Worm (Caenorhabditis elegans) whole organism, L3 larva: Measurements from ENCODE around the gene C55C3.3.

Source experiments
- R02D3.7 ChIP-seq: fragments of 150-350 bp; optimal IDR thresholded peaks from 2 replicates; lab custom pipeline; 2014; ENCODE audit warnings: missing biosample characterization, missing genetic modification characterization
- aly-2 ChIP-seq: fragments of 150-350 bp; optimal IDR thresholded peaks from 2 replicates; lab custom pipeline; 2014; ENCODE audit warnings: missing biosample characterization, missing genetic modification characterization
- ama-1 ChIP-seq: fragments of 150-350 bp; optimal IDR thresholded peaks from 2 replicates; lab custom pipeline; 2018
- ceh-16 ChIP-seq: sonication (generic microtip); optimal IDR thresholded peaks from 2 replicates; lab custom pipeline; 2017; ENCODE audit warnings: missing biosample characterization, missing genetic modification characterization
- ceh-28 ChIP-seq: fragments of 150-350 bp; optimal IDR thresholded peaks from 2 replicates; lab custom pipeline; 2014; ENCODE audit warnings: missing biosample characterization, missing genetic modification reagents, missing genetic modification characterization
- ceh-82 ChIP-seq: fragments of 150-350 bp; optimal IDR thresholded peaks from 2 replicates; lab custom pipeline; 2014; ENCODE audit warnings: missing biosample characterization, missing genetic modification characterization
- daf-12 ChIP-seq: fragments of 150-350 bp; optimal IDR thresholded peaks from 2 replicates; lab custom pipeline; 2014; ENCODE audit warnings: missing biosample characterization, missing genetic modification reagents, missing genetic modification characterization
- egl-27 ChIP-seq: sonication (generic microtip); optimal IDR thresholded peaks from 4 replicates; lab custom pipeline; 2017; ENCODE audit warnings: missing biosample characterization, missing genetic modification reagents, missing genetic modification characterization
- egl-5 ChIP-seq: fragments of 150-350 bp; optimal IDR thresholded peaks from 2 replicates; lab custom pipeline; 2017; ENCODE audit warnings: missing biosample characterization, missing genetic modification reagents, missing genetic modification characterization, inconsistent platforms
- elt-1 ChIP-seq: fragments of 150-350 bp; optimal IDR thresholded peaks from 2 replicates; lab custom pipeline; 2014; ENCODE audit warnings: missing biosample characterization, missing genetic modification characterization
- elt-2 ChIP-seq: sonication (generic microtip); optimal IDR thresholded peaks from 2 replicates; lab custom pipeline; 2016; ENCODE audit warnings: missing genetic modification reagents, mild to moderate bottlenecking, missing genetic modification characterization, missing compliant biosample characterization
- elt-3 ChIP-seq, 3 experiments: fragments of 150-350 bp in 1 of 3; sonication (generic microtip) in 2 of 3; optimal IDR thresholded peaks; 2 replicates in 2 of 3; 4 replicates in 1 of 3; lab custom pipeline; 2014 to 2017; ENCODE audit warnings: missing biosample characterization in 3 of 3, missing genetic modification characterization in 3 of 3
- eor-1 ChIP-seq, 2 experiments: fragments of 150-350 bp; optimal IDR thresholded peaks; 2 replicates each; lab custom pipeline; 2014 to 2018; ENCODE audit warnings: missing biosample characterization in 2 of 2, missing genetic modification characterization in 2 of 2
- fkh-10 ChIP-seq: sonication (generic microtip); optimal IDR thresholded peaks from 2 replicates; lab custom pipeline; 2017; ENCODE audit warnings: missing biosample characterization, missing genetic modification reagents, missing genetic modification characterization
- fos-1 ChIP-seq: fragments of 150-350 bp; optimal IDR thresholded peaks from 2 replicates; lab custom pipeline; 2014; ENCODE audit warnings: missing biosample characterization, missing genetic modification characterization
- hmg-11 ChIP-seq: sonication (generic microtip); optimal IDR thresholded peaks from 2 replicates; lab custom pipeline; 2016; ENCODE audit warnings: missing genetic modification characterization, missing compliant biosample characterization
- jun-1 ChIP-seq: fragments of 150-350 bp; optimal IDR thresholded peaks from 2 replicates; lab custom pipeline; 2014; ENCODE audit warnings: missing biosample characterization, missing genetic modification reagents, missing genetic modification characterization
- lin-15B ChIP-seq: fragments of 150-350 bp; optimal IDR thresholded peaks from 2 replicates; lab custom pipeline; 2014; ENCODE audit warnings: missing biosample characterization, missing genetic modification characterization
- lsy-12 ChIP-seq: sonication (generic microtip); optimal IDR thresholded peaks from 2 replicates; lab custom pipeline; 2016; ENCODE audit warnings: mild to moderate bottlenecking, missing genetic modification characterization, missing compliant biosample characterization
- mdl-1 ChIP-seq: fragments of 150-350 bp; optimal IDR thresholded peaks from 2 replicates; lab custom pipeline; 2014; ENCODE audit warnings: missing biosample characterization, missing genetic modification characterization
- mml-1 ChIP-seq: fragments of 150-350 bp; sonication (generic microtip); optimal IDR thresholded peaks from 3 replicates; lab custom pipeline; 2014; ENCODE audit warnings: missing biosample characterization, missing genetic modification characterization
- nfya-1 ChIP-seq: sonication (generic microtip); optimal IDR thresholded peaks from 2 replicates; lab custom pipeline; 2017; ENCODE audit warnings: missing genetic modification characterization, mild to moderate bottlenecking, missing compliant biosample characterization, antibody characterized with exemption, moderate library complexity; ENCODE audit not compliant: insufficient read depth
- nhr-23 ChIP-seq: fragments of 150-350 bp; optimal IDR thresholded peaks from 2 replicates; lab custom pipeline; 2014; ENCODE audit warnings: missing biosample characterization, missing genetic modification reagents, missing genetic modification characterization
- nhr-237 ChIP-seq: fragments of 150-350 bp; optimal IDR thresholded peaks from 2 replicates; lab custom pipeline; 2014; ENCODE audit warnings: missing biosample characterization, missing genetic modification characterization
- nhr-25 ChIP-seq: sonication (generic microtip); optimal IDR thresholded peaks from 2 replicates; lab custom pipeline; 2017; ENCODE audit warnings: missing biosample characterization, missing genetic modification characterization
- nhr-28 ChIP-seq: fragments of 150-350 bp; optimal IDR thresholded peaks from 2 replicates; lab custom pipeline; 2014; ENCODE audit warnings: missing biosample characterization, missing genetic modification characterization
- nhr-43 ChIP-seq: sonication (generic microtip); optimal IDR thresholded peaks from 2 replicates; lab custom pipeline; 2016; ENCODE audit warnings: mild to moderate bottlenecking, missing genetic modification characterization, missing compliant biosample characterization; ENCODE audit not compliant: poor library complexity, severe bottlenecking
- nhr-67 ChIP-seq: fragments of 150-350 bp; optimal IDR thresholded peaks from 2 replicates; lab custom pipeline; 2014; ENCODE audit warnings: missing biosample characterization, missing genetic modification characterization
- nhr-76 ChIP-seq: fragments of 150-350 bp; sonication (generic microtip); optimal IDR thresholded peaks from 5 replicates; lab custom pipeline; 2014; ENCODE audit warnings: missing biosample characterization, missing genetic modification characterization
- nhr-77 ChIP-seq: fragments of 150-350 bp; optimal IDR thresholded peaks from 2 replicates; lab custom pipeline; 2014; ENCODE audit warnings: missing biosample characterization, missing genetic modification characterization
- pha-4 ChIP-seq: fragments of 150-350 bp; optimal IDR thresholded peaks from 2 replicates; lab custom pipeline; 2014; ENCODE audit warnings: missing biosample characterization, missing genetic modification reagents, missing genetic modification characterization
- pqm-1 ChIP-seq: fragments of 150-350 bp; optimal IDR thresholded peaks from 2 replicates; lab custom pipeline; 2017; ENCODE audit warnings: missing biosample characterization, missing genetic modification characterization, inconsistent platforms
- sea-2 ChIP-seq: fragments of 150-350 bp; sonication (generic microtip); optimal IDR thresholded peaks from 4 replicates; lab custom pipeline; 2014; ENCODE audit warnings: missing biosample characterization, missing genetic modification reagents, missing genetic modification characterization
- snpc-4 ChIP-seq: fragments of 150-350 bp; optimal IDR thresholded peaks from 2 replicates; lab custom pipeline; 2014; ENCODE audit warnings: missing biosample characterization, missing genetic modification characterization
- tbx-2 ChIP-seq: sonication (generic microtip); optimal IDR thresholded peaks from 2 replicates; lab custom pipeline; 2016; ENCODE audit warnings: mild to moderate bottlenecking, missing genetic modification characterization, missing compliant biosample characterization
- unc-39 ChIP-seq: sonication (generic microtip); optimal IDR thresholded peaks from 4 replicates; lab custom pipeline; 2017; ENCODE audit warnings: missing biosample characterization, missing genetic modification characterization
- zag-1 ChIP-seq: fragments of 150-350 bp; optimal IDR thresholded peaks from 2 replicates; lab custom pipeline; 2014; ENCODE audit warnings: missing biosample characterization, missing genetic modification characterization
- ztf-11 ChIP-seq: fragments of 150-350 bp; optimal IDR thresholded peaks from 2 replicates; lab custom pipeline; 2014; ENCODE audit warnings: missing biosample characterization, missing genetic modification characterization
- ztf-4 ChIP-seq: fragments of 150-350 bp; optimal IDR thresholded peaks from 2 replicates; lab custom pipeline; 2014; ENCODE audit warnings: missing biosample characterization, missing genetic modification characterization

Gene C55C3.3

DNA sequence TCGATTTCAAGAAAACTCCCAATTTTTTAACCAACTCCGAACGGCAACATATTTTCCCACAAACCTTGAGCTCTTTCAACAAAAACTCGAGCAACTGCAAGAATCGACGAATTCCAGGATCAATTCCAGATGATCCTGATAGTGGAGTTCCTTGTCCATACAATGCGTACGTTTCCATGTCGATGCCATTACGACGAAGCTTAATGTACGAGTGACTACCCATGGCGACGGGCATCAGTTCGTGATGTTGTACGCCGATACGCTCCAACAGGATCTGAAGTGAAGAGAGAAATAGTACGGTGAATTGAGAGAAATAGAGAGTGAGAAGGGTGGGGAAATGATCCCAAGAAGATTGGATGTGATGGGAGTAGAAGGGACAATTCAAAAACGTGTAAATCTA, 23.0 kb upstream of the C55C3.3 start:
- peak; percentile 81 for TF ChIP-seq ama-1 (lab: Kevin White, UChicago)
- TF ChIP-seq nhr-23 (tag; lab: Kevin White, UChicago) = no peak
- no peak for TF ChIP-seq fkh-10 (GFP tag; lab: Kevin White, UChicago)
- TF ChIP-seq aly-2 (tag; lab: Kevin White, UChicago) = no peak

DNA sequence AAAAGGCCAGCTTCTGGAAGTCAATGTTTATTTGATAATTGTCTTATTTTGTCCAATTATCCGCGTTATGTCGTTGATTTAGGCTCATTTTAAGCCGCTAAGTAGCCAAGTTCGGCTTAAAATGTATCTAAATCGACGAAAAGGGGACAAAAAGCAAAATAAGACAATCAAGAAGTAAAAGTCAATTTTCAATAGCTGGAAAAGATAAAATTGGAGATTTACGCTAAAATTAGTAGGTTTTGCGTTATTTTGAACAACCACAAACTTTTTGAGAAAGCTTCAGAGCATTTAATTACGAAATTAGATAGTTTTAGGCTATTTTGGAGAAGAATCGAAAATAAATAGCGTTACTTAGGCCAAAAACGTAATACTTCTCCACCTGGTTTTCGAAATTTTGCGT, 22.2 kb upstream of the C55C3.3 start:
- TF ChIP-seq daf-12 (tag; lab: Kevin White, UChicago) (no peak), nhr-28 (tag; lab: Kevin White, UChicago) (no peak), nhr-76 (tag; lab: Kevin White, UChicago) (no peak), elt-3 (tag; optimal IDR thresholded peaks at IDR 0.05; lab: Kevin White, UChicago) (no peak), eor-1 (tag; optimal IDR thresholded peaks at IDR 0.05; lab: Kevin White, UChicago) (no peak), snpc-4 (tag; lab: Kevin White, UChicago) (no peak), ztf-11 (tag; lab: Kevin White, UChicago) (no peak), zag-1 (tag; lab: Kevin White, UChicago) (no peak), egl-27 (tag; lab: Kevin White, UChicago) (no peak), ceh-82 (tag; lab: Kevin White, UChicago) (no peak), elt-1 (tag; lab: Kevin White, UChicago) (no peak), nhr-23 (tag; lab: Kevin White, UChicago) (no peak), elt-2 (tag; lab: Kevin White, UChicago) (no peak), jun-1 (tag; lab: Kevin White, UChicago) (no peak), pha-4 (no peak), egl-5 (tag; lab: Kevin White, UChicago) (no peak), nfya-1 (tag; lab: Kevin White, UChicago) (no peak), nhr-77 (tag; lab: Kevin White, UChicago) (no peak)

DNA sequence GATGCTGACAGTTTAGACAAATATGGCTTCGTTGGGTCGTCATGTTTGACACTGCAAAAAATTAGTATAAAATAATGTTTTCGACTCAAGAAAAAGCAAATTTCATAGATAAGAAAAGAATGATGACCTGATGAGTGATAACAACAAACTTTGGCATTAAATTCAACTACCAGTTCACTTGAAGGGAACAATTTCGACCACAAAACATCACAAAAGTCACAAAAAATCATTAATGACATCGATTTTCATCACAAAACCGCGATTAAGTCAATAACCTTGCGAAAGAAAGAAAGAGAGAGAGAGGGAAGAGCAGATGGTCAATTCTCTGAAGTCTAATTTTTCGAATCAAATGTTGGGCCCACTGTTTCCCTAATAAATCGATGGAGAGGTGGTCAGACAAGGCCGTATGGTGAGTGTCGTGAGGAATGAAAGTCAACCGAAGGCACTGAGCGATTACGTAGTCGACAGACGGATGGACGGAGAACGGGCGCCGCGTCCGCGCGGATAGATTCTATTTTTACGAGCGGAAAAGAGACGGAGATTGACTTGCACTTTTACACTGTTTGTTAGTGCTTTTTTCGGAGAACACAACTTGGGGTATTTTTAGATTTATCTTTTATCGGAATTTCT, 20.6 kb upstream of the C55C3.3 start, which contains the start of gene bec-1:
TSS of gene bec-1 (minus strand) at position 51 of the 630 bp plus-strand sequence.
- TF ChIP-seq aly-2 (tag; lab: Kevin White, UChicago) (no peak), mdl-1 (tag; lab: Kevin White, UChicago) (no peak), pqm-1 (tag; lab: Kevin White, UChicago) (peak; percentile 11), zag-1 (tag; lab: Kevin White, UChicago) (no peak), jun-1 (tag; lab: Kevin White, UChicago) (no peak), nhr-28 (tag; lab: Kevin White, UChicago) (no peak), snpc-4 (tag; lab: Kevin White, UChicago) (no peak), nhr-25 (tag; lab: Kevin White, UChicago) (peak; percentile 5), eor-1 (tag; optimal IDR thresholded peaks at IDR 0.05; lab: Kevin White, UChicago) (no peak), ceh-16 (tag; lab: Kevin White, UChicago) (no peak), ztf-4 (no peak), unc-39 (tag; lab: Kevin White, UChicago) (no peak), ama-1 (lab: Kevin White, UChicago) (peak; percentile 65), ztf-11 (tag; lab: Kevin White, UChicago) (no peak), mml-1 (tag; lab: Kevin White, UChicago) (no peak), nhr-76 (tag; lab: Kevin White, UChicago) (no peak), ceh-82 (tag; lab: Kevin White, UChicago) (no peak), elt-2 (tag; lab: Kevin White, UChicago) (peak; percentile 43), pha-4 (peak; percentile 25), fos-1 (no peak), sea-2 (GFP tag; lab: Kevin White, UChicago) (no peak)

DNA sequence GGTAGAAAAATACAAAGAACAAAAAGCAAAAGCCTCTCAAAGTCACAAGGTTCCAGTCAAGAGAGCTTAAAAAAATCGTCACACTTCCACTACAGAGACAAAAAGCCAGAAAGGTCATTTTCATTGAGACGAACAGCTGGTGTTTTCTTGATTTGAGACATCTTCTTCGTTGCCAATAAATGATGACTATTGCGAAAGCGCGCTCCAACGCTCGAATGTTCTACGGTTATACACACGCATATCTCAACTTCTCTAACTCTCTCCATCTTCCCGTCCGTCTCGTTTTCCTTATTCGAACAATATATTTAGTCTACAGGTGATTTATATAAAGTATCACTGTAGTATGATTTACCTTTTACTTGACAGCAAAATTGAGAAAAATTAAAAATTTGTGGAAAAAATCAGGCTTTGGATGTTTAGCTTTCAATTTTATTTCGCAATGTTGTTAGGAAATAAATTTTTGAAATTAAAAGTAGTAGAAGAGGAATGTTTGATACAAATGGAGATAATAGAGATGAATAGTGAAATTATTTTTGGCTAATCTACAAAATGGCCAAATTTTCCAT, 19.7 kb upstream of the C55C3.3 start:
- TF ChIP-seq nhr-237 (tag; lab: Kevin White, UChicago) (no peak), fkh-10 (GFP tag; lab: Kevin White, UChicago) (no peak), daf-12 (tag; lab: Kevin White, UChicago) (no peak), nhr-25 (tag; lab: Kevin White, UChicago) (peak; percentile 92), ztf-11 (tag; lab: Kevin White, UChicago) (no peak), egl-5 (tag; lab: Kevin White, UChicago) (peak; percentile 54), mdl-1 (tag; lab: Kevin White, UChicago) (no peak), ceh-16 (tag; lab: Kevin White, UChicago) (no peak), aly-2 (tag; lab: Kevin White, UChicago) (no peak), ceh-82 (tag; lab: Kevin White, UChicago) (no peak), ztf-4 (peak; percentile 27), pqm-1 (tag; lab: Kevin White, UChicago) (no peak), mml-1 (tag; lab: Kevin White, UChicago) (no peak), zag-1 (tag; lab: Kevin White, UChicago) (no peak), R02D3.7 (tag; lab: Kevin White, UChicago) (no peak), fos-1 (no peak), elt-3 (tag; optimal IDR thresholded peaks at IDR 0.05; lab: Kevin White, UChicago) (no peak), nhr-43 (tag; lab: Kevin White, UChicago) (peak; percentile 45), nhr-67 (tag; lab: Kevin White, UChicago) (no peak), tbx-2 (no peak), nhr-77 (tag; lab: Kevin White, UChicago) (no peak), lsy-12 (tag; lab: Kevin White, UChicago) (no peak), egl-27 (tag; lab: Kevin White, UChicago) (no peak), pha-4 (peak; percentile 11), snpc-4 (tag; lab: Kevin White, UChicago) (peak; percentile 7), elt-1 (tag; lab: Kevin White, UChicago) (no peak), ama-1 (lab: Kevin White, UChicago) (peak; percentile 83), ceh-28 (tag; lab: Kevin White, UChicago) (no peak), nhr-76 (tag; lab: Kevin White, UChicago) (no peak), hmg-11 (tag; lab: Kevin White, UChicago) (peak; percentile 34), lin-15B (tag; lab: Kevin White, UChicago) (peak; percentile 42)
